Fruit fly (Drosophila melanogaster) whole organism: ENCODE data around the gene CG10560.

Source experiments
- CG8478 ChIP-seq: fragments of >200 bp; optimal IDR thresholded peaks from 2 replicates; lab custom pipeline; 2018; ENCODE audit warnings: inconsistent platforms
- Dll ChIP-seq: fragments of >200 bp; optimal IDR thresholded peaks from 2 replicates; lab custom pipeline; 2017
- EcR ChIP-seq, 2 experiments: fragments of >200 bp; optimal IDR thresholded peaks; 2 replicates each; lab custom pipeline; 2017; ENCODE audit warnings: missing biosample characterization in 2 of 2, missing genetic modification characterization in 2 of 2, missing genetic modification reagents in 2 of 2
- pan ChIP-seq: fragments of >200 bp; optimal IDR thresholded peaks from 2 replicates; lab custom pipeline; 2017
- psq ChIP-seq: fragments of >200 bp; optimal IDR thresholded peaks from 2 replicates; lab custom pipeline; 2017
- usp ChIP-seq: fragments of >200 bp; optimal IDR thresholded peaks from 2 replicates; lab custom pipeline; 2017; ENCODE audit warnings: missing biosample characterization, missing genetic modification characterization, mixed read lengths

Gene CG10560

DNA sequence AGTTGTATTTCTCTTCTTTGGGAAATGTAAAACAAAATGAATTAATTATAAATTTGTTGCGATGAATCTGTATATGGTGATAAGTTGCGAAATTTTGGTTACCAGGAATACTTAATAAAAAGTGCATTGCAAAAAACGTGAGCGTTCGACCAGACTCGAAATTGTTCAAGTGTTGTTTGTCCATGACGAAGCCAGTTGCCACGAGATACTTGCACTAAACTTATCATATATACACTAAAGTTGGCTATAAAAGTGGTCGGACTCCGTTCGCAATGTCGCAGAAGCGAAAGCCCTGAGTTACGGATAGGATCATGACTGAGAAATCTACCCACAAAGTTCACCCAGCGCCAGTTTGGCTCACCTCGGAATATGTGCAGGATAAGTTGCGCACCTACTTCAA lies 46.4 kb downstream of the CG10560 start, which contains the start of gene CG11878:
TSS of gene CG11878 (plus strand) at position 301 of the 400 bp plus-strand sequence.
- TF ChIP-seq CG8478: no peak
- TF ChIP-seq psq (lab: Kevin White, UChicago): no peak
- TF ChIP-seq Dll (lab: Kevin White, UChicago): no peak
- no peak for TF ChIP-seq pan (lab: Kevin White, UChicago)
- TF ChIP-seq usp (GFP tag; lab: Kevin White, UChicago): no peak
- no peak for TF ChIP-seq EcR (GFP tag; optimal IDR thresholded peaks at IDR 0.05; lab: Kevin White, UChicago)

DNA sequence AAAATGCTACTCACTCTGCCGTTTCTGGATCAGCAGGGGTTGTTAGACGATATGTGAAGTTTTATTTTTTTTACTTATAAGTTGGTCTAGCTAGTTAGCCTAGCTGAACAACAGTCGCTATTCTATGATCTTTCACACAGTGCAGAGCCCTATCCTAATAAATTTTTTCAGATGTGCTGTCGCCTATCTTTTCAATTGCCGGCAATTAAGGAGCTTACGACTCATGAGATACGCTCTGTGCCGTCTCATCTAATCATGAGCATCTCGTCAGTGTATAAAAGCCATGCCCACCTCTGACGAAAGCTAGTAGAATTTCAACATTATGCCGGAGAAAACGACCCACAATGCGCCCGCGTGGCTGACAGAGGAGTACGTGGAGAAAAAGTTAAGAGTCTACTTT lies 50.0 kb downstream of the CG10560 start, which contains the start of the genes CG11889 and CG11891:
TSS of gene CG11889 (plus strand) at position 301 of the 400 bp plus-strand sequence.
TSS of gene CG11891 (plus strand) at position 301 of the 400 bp plus-strand sequence.
- TF ChIP-seq pan (lab: Kevin White, UChicago): no peak
- no peak for TF ChIP-seq EcR (GFP tag; optimal IDR thresholded peaks at IDR 0.05; lab: Kevin White, UChicago)
- no peak for TF ChIP-seq CG8478
- no peak for TF ChIP-seq psq (lab: Kevin White, UChicago)
- no peak for TF ChIP-seq usp (GFP tag; lab: Kevin White, UChicago)
